Worm (Caenorhabditis elegans): ENCODE results near the gene fbxa-179.

Gene fbxa-179

ce11 chrX:14412774-14413173, at the start of gene fbxa-179:
TSS of gene fbxa-179 (minus strand) at chrX:14412874.
- TF ChIP-seq tag-97 (GFP tag; IDR thresholded peaks at IDR 0.05) (no peak), T26A8.4 (GFP tag; IDR thresholded peaks at IDR 0.05) (no peak), lin-29 (GFP tag; IDR thresholded peaks at IDR 0.05) (no peak), daf-19 (GFP tag; conservative IDR thresholded peaks at IDR 0.05) (no peak), mxl-2 (GFP tag; conservative IDR thresholded peaks at IDR 0.05) (no peak), F37D6.2 (tag; optimal IDR thresholded peaks at IDR 0.05) (no peak), fos-1 (tag; optimal IDR thresholded peaks at IDR 0.05) (no peak), skn-1 (tag; optimal IDR thresholded peaks at IDR 0.05) (no peak), T20F7.1 (GFP tag; optimal IDR thresholded peaks at IDR 0.05) (no peak), zfp-2 (tag; optimal IDR thresholded peaks at IDR 0.05) (no peak), dmd-8 (GFP tag; IDR thresholded peaks at IDR 0.05) (no peak), snpc-4 (tag; optimal IDR thresholded peaks at IDR 0.05) (no peak), pha-4 (GFP tag; IDR thresholded peaks at IDR 0.05) (no peak), pha-4 (tag; optimal IDR thresholded peaks at IDR 0.05) (no peak)

ce11 chrX:14460412-14460811, 47.7 kb upstream of the fbxa-179 start, which contains the start of gene Y66C5A.2:
TSS of gene Y66C5A.2 (plus strand) at chrX:14460712.
- TF ChIP-seq nhr-42 (GFP tag; IDR thresholded peaks at IDR 0.05) = no peak
- no peak for TF ChIP-seq skn-1 (tag; optimal IDR thresholded peaks at IDR 0.05)
- TF ChIP-seq set-16 (GFP tag; IDR thresholded peaks at IDR 0.05) = no peak
- TF ChIP-seq lin-1 (GFP tag; IDR thresholded peaks at IDR 0.05) = no peak
- no peak for TF ChIP-seq ceh-20 (GFP tag; IDR thresholded peaks at IDR 0.05)
- TF ChIP-seq daf-16 (GFP tag; optimal IDR thresholded peaks at IDR 0.05) = no peak
- no peak for TF ChIP-seq daf-16 (tag; optimal IDR thresholded peaks at IDR 0.05)
- no peak for TF ChIP-seq aha-1 (tag)
- TF ChIP-seq F26F4.8 (GFP tag; conservative IDR thresholded peaks at IDR 0.05) = no peak
- TF ChIP-seq dmd-9 (GFP tag; IDR thresholded peaks at IDR 0.05) = no peak
- no peak for TF ChIP-seq mes-2 (tag; optimal IDR thresholded peaks at IDR 0.05; ENCODE audit: poor library complexity, severe bottlenecking)
- no peak for TF ChIP-seq ZK337.2 (GFP tag; IDR thresholded peaks at IDR 0.05)
- no peak for TF ChIP-seq duxl-1 (tag; optimal IDR thresholded peaks at IDR 0.05; ENCODE audit: poor library complexity)
- no peak for TF ChIP-seq rbr-2 (tag; optimal IDR thresholded peaks at IDR 0.05)
- TF ChIP-seq ceh-44 (GFP tag; IDR thresholded peaks at IDR 0.05) = no peak
- no peak for TF ChIP-seq nhr-77 (tag; optimal IDR thresholded peaks at IDR 0.05)
- no peak for TF ChIP-seq egl-27 (tag; optimal IDR thresholded peaks at IDR 0.05)
- no peak for TF ChIP-seq nhr-48 (tag; optimal IDR thresholded peaks at IDR 0.05)
- no peak for TF ChIP-seq lin-38 (GFP tag; IDR thresholded peaks at IDR 0.05)
- no peak for TF ChIP-seq nhr-76 (tag; optimal IDR thresholded peaks at IDR 0.05)

ce11 chrX:14455419-14455818, 42.7 kb upstream of the fbxa-179 start, which contains the start of gene Y66C5A.1:
TSS of gene Y66C5A.1 (minus strand) at chrX:14455519.
- TF ChIP-seq aly-2 (tag; optimal IDR thresholded peaks at IDR 0.05) = no peak
- TF ChIP-seq zip-11 (GFP tag; IDR thresholded peaks at IDR 0.05) = no peak
- no peak for TF ChIP-seq madf-9 (GFP tag; conservative IDR thresholded peaks at IDR 0.05)
- TF ChIP-seq daf-16 (GFP tag; optimal IDR thresholded peaks at IDR 0.05) = no peak
- TF ChIP-seq daf-16 (tag; optimal IDR thresholded peaks at IDR 0.05) = no peak
- no peak for TF ChIP-seq ZK337.2 (GFP tag; IDR thresholded peaks at IDR 0.05)
- no peak for TF ChIP-seq hif-1 (tag; optimal IDR thresholded peaks at IDR 0.05)
- no peak for TF ChIP-seq mep-1 (tag; optimal IDR thresholded peaks at IDR 0.05)
- TF ChIP-seq mxl-2 (GFP tag; conservative IDR thresholded peaks at IDR 0.05) = no peak
- no peak for TF ChIP-seq nhr-10 (tag; optimal IDR thresholded peaks at IDR 0.05)
- no peak for TF ChIP-seq hmg-1.1 (GFP tag; IDR thresholded peaks at IDR 0.05)
- TF ChIP-seq ceh-32 (tag; optimal IDR thresholded peaks at IDR 0.05; ENCODE audit: poor library complexity) = no peak
- no peak for TF ChIP-seq nhr-111 (GFP tag; optimal IDR thresholded peaks at IDR 0.05)
- TF ChIP-seq unc-62 (GFP tag; optimal IDR thresholded peaks at IDR 0.05 in 1 of 2) = no peak
- no peak for TF ChIP-seq unc-62 (tag; optimal IDR thresholded peaks at IDR 0.05)
- no peak for TF ChIP-seq lin-15B (tag; optimal IDR thresholded peaks at IDR 0.05)
- TF ChIP-seq Y5F2A.4 (GFP tag; optimal IDR thresholded peaks at IDR 0.05) = no peak
- TF ChIP-seq nhr-28 (tag; optimal IDR thresholded peaks at IDR 0.05) = no peak
- TF ChIP-seq F37D6.2 (tag; optimal IDR thresholded peaks at IDR 0.05) = no peak

All from whole organism, L4 larva.